Fruit fly (Drosophila melanogaster) whole organism, embryonic: ENCODE results near the gene osi.
A peak's percentile ranks its signal among the peaks of the same experiment; 100 is the strongest.

ENCODE experiments used
- Atf6 ChIP-seq: fragments of 200-800 bp; sonication (Bioruptor generic); IDR thresholded peaks from 2 replicates; pipeline ENCODE4 v1.3.6; 2022; ENCODE audit warnings: missing biosample characterization, missing genetic modification characterization
- B-H2 ChIP-seq: fragments of 200-800 bp; sonication (Bioruptor generic); optimal IDR thresholded peaks from 2 replicates; lab custom pipeline; 2018; ENCODE audit warnings: missing biosample characterization, mild to moderate bottlenecking, missing genetic modification characterization
- CG11093 ChIP-seq: fragments of 200-800 bp; sonication (Bioruptor generic); IDR thresholded peaks from 3 replicates; pipeline ENCODE4 v1.3.6; 2022; ENCODE audit warnings: missing biosample characterization, missing genetic modification characterization
- CG12071 ChIP-seq: fragments of 200-800 bp; sonication (Bioruptor generic); optimal IDR thresholded peaks from 3 replicates; lab custom pipeline; 2018; ENCODE audit warnings: missing biosample characterization, mild to moderate bottlenecking, missing genetic modification characterization
- CG12299 ChIP-seq: fragments of 200-800 bp; sonication (Bioruptor generic); optimal IDR thresholded peaks from 2 replicates; lab custom pipeline; 2018; ENCODE audit warnings: missing biosample characterization, mild to moderate bottlenecking, missing genetic modification characterization
- CG13296 ChIP-seq: fragments of 200-800 bp; sonication (Bioruptor generic); optimal IDR thresholded peaks from 3 replicates; lab custom pipeline; 2018; ENCODE audit warnings: missing biosample characterization, mild to moderate bottlenecking, missing genetic modification characterization
- CG15514 ChIP-seq: fragments of 200-800 bp; sonication (Bioruptor generic); optimal IDR thresholded peaks from 3 replicates; lab custom pipeline; 2017; ENCODE audit warnings: missing biosample characterization, missing genetic modification characterization, mild to moderate bottlenecking, moderate library complexity, missing genetic modification reagents
- CG17328 ChIP-seq: fragments of 200-800 bp; sonication (Bioruptor generic); IDR thresholded peaks from 2 replicates; pipeline ENCODE4 v1.3.6; 2022; ENCODE audit warnings: missing biosample characterization, missing genetic modification characterization
- CG18011 ChIP-seq: fragments of 200-800 bp; sonication (Bioruptor generic); optimal IDR thresholded peaks from 2 replicates; lab custom pipeline; 2017; ENCODE audit warnings: missing biosample characterization, missing genetic modification characterization, mild to moderate bottlenecking, moderate library complexity, missing genotype
- CG18599 ChIP-seq: fragments of 200-800 bp; sonication (Bioruptor generic); optimal IDR thresholded peaks from 3 replicates; lab custom pipeline; 2017; ENCODE audit warnings: missing biosample characterization, missing genetic modification characterization, mild to moderate bottlenecking, moderate library complexity, missing genetic modification reagents
- CG30431 ChIP-seq: fragments of 200-800 bp; sonication (Bioruptor generic); optimal IDR thresholded peaks from 2 replicates; lab custom pipeline; 2017; ENCODE audit warnings: missing biosample characterization, missing genetic modification characterization
- CG31441 ChIP-seq: fragments of 200-800 bp; sonication (Bioruptor generic); IDR thresholded peaks from 2 replicates; pipeline ENCODE4 v1.3.6; 2022; ENCODE audit warnings: missing biosample characterization, missing genetic modification characterization
- CG7786 ChIP-seq: fragments of 200-800 bp; sonication (Bioruptor generic); optimal IDR thresholded peaks from 2 replicates; lab custom pipeline; 2016; ENCODE audit warnings: missing biosample characterization, missing genetic modification characterization
- CG7839 ChIP-seq: fragments of 200-800 bp; sonication (Bioruptor generic); optimal IDR thresholded peaks from 3 replicates; lab custom pipeline; 2018; ENCODE audit warnings: missing biosample characterization, mild to moderate bottlenecking, missing genetic modification characterization, moderate library complexity
- CG8290 ChIP-seq, 3 experiments: fragments of 200-800 bp; sonication (Bioruptor generic); optimal IDR thresholded peaks; 2 replicates each; lab custom pipeline; 2016 to 2019; ENCODE audit warnings: missing biosample characterization in 3 of 3, missing genetic modification characterization in 3 of 3, mild to moderate bottlenecking in 2 of 3, moderate library complexity in 1 of 3
- Dfd ChIP-seq, 2 experiments: fragments of >200 bp; optimal IDR thresholded peaks; 2 replicates each; lab custom pipeline; 2017; ENCODE audit warnings: missing biosample characterization in 2 of 2, missing genetic modification characterization in 2 of 2
- Dip2 ChIP-seq: fragments of 200-800 bp; sonication (Bioruptor generic); IDR thresholded peaks from 2 replicates; pipeline ENCODE4 v1.3.6; 2022; ENCODE audit warnings: missing biosample characterization, missing genetic modification characterization
- Dref ChIP-seq: fragments of 200-800 bp; sonication (Bioruptor generic); IDR thresholded peaks from 2 replicates; pipeline ENCODE4 v1.3.6; 2022; ENCODE audit warnings: missing biosample characterization, missing genetic modification characterization
- E2f2 ChIP-seq: fragments of 200-800 bp; sonication (Bioruptor generic); IDR thresholded peaks from 2 replicates; pipeline ENCODE4 v1.3.6; 2022; ENCODE audit warnings: missing biosample characterization, missing genetic modification characterization
- Gug ChIP-seq: fragments of 200-800 bp; sonication (Bioruptor generic); IDR thresholded peaks from 4 replicates; pipeline ENCODE4 v1.3.6; 2022; ENCODE audit warnings: missing biosample characterization, missing genetic modification characterization
- HLH4C ChIP-seq: fragments of 200-800 bp; sonication (Bioruptor generic); IDR thresholded peaks from 3 replicates; pipeline ENCODE4 v1.3.6; 2022; ENCODE audit warnings: missing biosample characterization, missing genetic modification characterization; ENCODE audit not compliant: partially characterized antibody
- HmgZ ChIP-seq: fragments of 200-800 bp; sonication (Bioruptor generic); optimal IDR thresholded peaks from 2 replicates; lab custom pipeline; 2018; ENCODE audit warnings: missing biosample characterization, mild to moderate bottlenecking, missing genetic modification characterization
- Hr51 ChIP-seq, 2 experiments: fragments of 200-800 bp; sonication (Bioruptor generic); optimal IDR thresholded peaks; 2 replicates in 1 of 2; 3 replicates in 1 of 2; lab custom pipeline; 2016 to 2018; ENCODE audit warnings: missing biosample characterization in 2 of 2, missing genetic modification characterization in 2 of 2, mild to moderate bottlenecking in 1 of 2, moderate library complexity in 1 of 2
- MTF-1 ChIP-seq: fragments of 200-800 bp; sonication (Bioruptor generic); optimal IDR thresholded peaks from 2 replicates; lab custom pipeline; 2018; ENCODE audit warnings: missing biosample characterization, mild to moderate bottlenecking, missing genetic modification characterization, borderline replicate concordance
- Mrtf ChIP-seq: fragments of 200-800 bp; sonication (Bioruptor generic); IDR thresholded peaks from 3 replicates; pipeline ENCODE4 v1.3.6; 2022; ENCODE audit warnings: missing biosample characterization, missing genetic modification characterization
- NK7.1 ChIP-seq: fragments of 200-800 bp; sonication (Bioruptor generic); optimal IDR thresholded peaks from 3 replicates; lab custom pipeline; 2016; ENCODE audit warnings: missing biosample characterization, missing genetic modification characterization
- NfI ChIP-seq: fragments of 200-800 bp; sonication (Bioruptor generic); optimal IDR thresholded peaks from 3 replicates; lab custom pipeline; 2018; ENCODE audit warnings: missing biosample characterization, mild to moderate bottlenecking, missing genetic modification characterization, moderate library complexity
- TFAM ChIP-seq: fragments of 200-800 bp; sonication (Bioruptor generic); optimal IDR thresholded peaks from 2 replicates; lab custom pipeline; 2017; ENCODE audit warnings: missing biosample characterization, missing genetic modification characterization, inconsistent platforms
- Tbp ChIP-seq: fragments of >200 bp; optimal IDR thresholded peaks from 2 replicates; lab custom pipeline; 2018; ENCODE audit warnings: missing biosample characterization, missing genetic modification characterization
- abd-A ChIP-seq: fragments of 200-800 bp; sonication (Bioruptor generic); optimal IDR thresholded peaks from 3 replicates; lab custom pipeline; 2019; ENCODE audit warnings: missing biosample characterization, mild to moderate bottlenecking, missing genetic modification characterization, moderate library complexity
- ash1 ChIP-seq: fragments of 200-800 bp; sonication (Bioruptor generic); optimal IDR thresholded peaks from 2 replicates; lab custom pipeline; 2018; ENCODE audit warnings: missing biosample characterization, mild to moderate bottlenecking, missing genetic modification characterization
- bab2 ChIP-seq: fragments of 200-800 bp; sonication (Bioruptor generic); optimal IDR thresholded peaks from 2 replicates; lab custom pipeline; 2016; ENCODE audit warnings: missing biosample characterization, missing genetic modification characterization
- corto ChIP-seq: fragments of 200-800 bp; sonication (Bioruptor generic); optimal IDR thresholded peaks from 2 replicates; lab custom pipeline; 2016; ENCODE audit warnings: missing biosample characterization, mild to moderate bottlenecking, missing genetic modification characterization, moderate library complexity
- crc ChIP-seq: fragments of 200-800 bp; sonication (Bioruptor generic); optimal IDR thresholded peaks from 2 replicates; lab custom pipeline; 2016; ENCODE audit warnings: missing biosample characterization, missing genetic modification characterization
- dati ChIP-seq: fragments of 200-800 bp; sonication (Bioruptor generic); IDR thresholded peaks from 2 replicates; pipeline ENCODE4 v1.3.6; 2022; ENCODE audit warnings: missing biosample characterization, missing genetic modification characterization
- dmrt11E ChIP-seq: fragments of 200-800 bp; sonication (Bioruptor generic); optimal IDR thresholded peaks from 3 replicates; lab custom pipeline; 2018; ENCODE audit warnings: missing biosample characterization, mild to moderate bottlenecking, missing genetic modification characterization, moderate library complexity
- dysf ChIP-seq: fragments of 200-800 bp; sonication (Bioruptor generic); IDR thresholded peaks from 3 replicates; pipeline ENCODE4 v1.3.6; 2022; ENCODE audit warnings: missing biosample characterization, missing genetic modification characterization
- esg ChIP-seq: fragments of 200-800 bp; sonication (Bioruptor generic); conservative IDR thresholded peaks from 2 replicates; pipeline ENCODE4 v1.3.6; 2022; ENCODE audit warnings: missing biosample characterization, missing genetic modification characterization
- ewg ChIP-seq: fragments of 200-800 bp; sonication (Bioruptor generic); optimal IDR thresholded peaks from 3 replicates; lab custom pipeline; 2017; ENCODE audit warnings: mild to moderate bottlenecking, missing biosample characterization, missing genetic modification reagents, missing genetic modification characterization
- fd96Cb ChIP-seq: fragments of 200-800 bp; sonication (Bioruptor generic); optimal IDR thresholded peaks from 2 replicates; lab custom pipeline; 2018; ENCODE audit warnings: missing biosample characterization, mild to moderate bottlenecking, missing genetic modification characterization, moderate library complexity
- fu2 ChIP-seq: fragments of 200-800 bp; sonication (Bioruptor generic); optimal IDR thresholded peaks from 2 replicates; lab custom pipeline; 2016; ENCODE audit warnings: missing biosample characterization, missing genetic modification characterization
- gcm ChIP-seq: fragments of 200-800 bp; sonication (Bioruptor generic); optimal IDR thresholded peaks from 2 replicates; lab custom pipeline; 2019; ENCODE audit warnings: missing biosample characterization, mild to moderate bottlenecking, missing genetic modification characterization, moderate library complexity
- gcm2 ChIP-seq: fragments of 200-800 bp; sonication (Bioruptor generic); optimal IDR thresholded peaks from 2 replicates; lab custom pipeline; 2016; ENCODE audit warnings: missing biosample characterization, missing genetic modification characterization
- kay ChIP-seq: fragments of 200-800 bp; sonication (Bioruptor generic); optimal IDR thresholded peaks from 2 replicates; lab custom pipeline; 2016; ENCODE audit warnings: missing biosample characterization, missing genetic modification characterization
- nau ChIP-seq: fragments of 200-800 bp; sonication (Bioruptor generic); optimal IDR thresholded peaks from 3 replicates; lab custom pipeline; 2017; ENCODE audit warnings: missing biosample characterization, mild to moderate bottlenecking, missing genetic modification characterization, missing genetic modification reagents
- repo ChIP-seq: fragments of 200-800 bp; sonication (Bioruptor generic); optimal IDR thresholded peaks from 2 replicates; lab custom pipeline; 2016; ENCODE audit warnings: missing biosample characterization, missing genetic modification characterization
- so ChIP-seq: fragments of 200-800 bp; sonication (Bioruptor generic); IDR thresholded peaks from 3 replicates; pipeline ENCODE4 v1.3.6; 2022; ENCODE audit warnings: missing biosample characterization, missing genetic modification characterization
- ssp ChIP-seq: fragments of 200-800 bp; sonication (Bioruptor generic); IDR thresholded peaks from 2 replicates; pipeline ENCODE4 v1.3.6; 2022; ENCODE audit warnings: missing biosample characterization, missing genetic modification characterization
- tna ChIP-seq: fragments of 200-800 bp; sonication (Bioruptor generic); IDR thresholded peaks from 2 replicates; pipeline ENCODE4 v1.3.6; 2022; ENCODE audit warnings: missing biosample characterization, missing genetic modification characterization; ENCODE audit not compliant: partially characterized antibody
- yki ChIP-seq: fragments of >200 bp; optimal IDR thresholded peaks from 3 replicates; lab custom pipeline; 2018
- zen2 ChIP-seq: fragments of 200-800 bp; sonication (Bioruptor generic); IDR thresholded peaks from 3 replicates; pipeline ENCODE4 v1.3.6; 2022; ENCODE audit warnings: missing biosample characterization, missing genetic modification characterization; ENCODE audit not compliant: partially characterized antibody

Gene osi

dm6 chr2L:16880930-16881329 is 6.8 kb downstream of the osi start (continued):
- TF ChIP-seq CG7786 (no peak), CG31441 (GFP tag; lab: Robert Waterston, UW) (no peak), CG13296 (GFP tag; lab: Kevin White, UChicago) (peak; percentile 22), CG11093 (no peak), Dref (GFP tag; lab: Robert Waterston, UW) (0 out of 2 replicates have a peak, but pooled peaks have one; percentile 17), zen2 (no peak), Dfd (GFP tag; optimal IDR thresholded peaks at IDR 0.05; lab: Kevin White, UChicago) (no peak), crc (GFP tag; lab: Kevin White, UChicago) (no peak), HLH4C (no peak), repo (GFP tag; lab: Kevin White, UChicago) (no peak), corto (no peak), Tbp (GFP tag; lab: Kevin White, UChicago) (no peak), bab2 (no peak), NK7.1 (no peak), CG30431 (GFP tag; lab: Kevin White, UChicago) (no peak), ash1 (GFP tag; lab: Kevin White, UChicago) (no peak), E2f2 (no peak), dmrt11E (tag; lab: Kevin White, UChicago) (no peak), kay (GFP tag; lab: Kevin White, UChicago) (no peak), B-H2 (GFP tag; lab: Kevin White, UChicago) (no peak), Hr51 (GFP tag; optimal IDR thresholded peaks at IDR 0.05; lab: Kevin White, UChicago) (no peak), HmgZ (tag; lab: Kevin White, UChicago) (peak; percentile 36), gcm (GFP tag; lab: Kevin White, UChicago) (no peak), esg (GFP tag; lab: Robert Waterston, UW) (no peak), CG18599 (GFP tag; lab: Kevin White, UChicago) (no peak), Mrtf (GFP tag; lab: Robert Waterston, UW) (0 out of 3 replicates have a peak, but pooled peaks have one; percentile 4), Gug (GFP tag; lab: Robert Waterston, UW) (no peak), dysf (GFP tag; lab: Robert Waterston, UW) (no peak), nau (no peak), abd-A (tag; lab: Kevin White, UChicago) (no peak), MTF-1 (no peak), ssp (GFP tag; lab: Robert Waterston, UW) (no peak), fd96Cb (tag; lab: Kevin White, UChicago) (no peak), CG12299 (no peak), tna (GFP tag; lab: Robert Waterston, UW) (0 out of 2 replicates have a peak, but pooled peaks have one; percentile 12), Atf6 (GFP tag; lab: Robert Waterston, UW) (peak; percentile 29; the same call in 1 of the 2 replicates), TFAM (GFP tag; lab: Kevin White, UChicago) (no peak), yki (no peak), CG15514 (GFP tag; lab: Kevin White, UChicago) (peak; percentile 94), fu2 (GFP tag; lab: Kevin White, UChicago) (no peak), ewg (GFP tag; lab: Kevin White, UChicago) (no peak), CG8290 (GFP tag; optimal IDR thresholded peaks at IDR 0.05; lab: Kevin White, UChicago) (no peak), CG8290 (tag; optimal IDR thresholded peaks at IDR 0.05; lab: Kevin White, UChicago) (peak in 1 of 2 experiments; percentile 64), CG12071 (GFP tag; lab: Kevin White, UChicago) (peak; percentile 15), NfI (GFP tag; lab: Kevin White, UChicago) (no peak), so (GFP tag; lab: Robert Waterston, UW) (peak; percentile 24; the same call in 1 of the 3 replicates), Dip2 (GFP tag; lab: Robert Waterston, UW) (no peak), CG7839 (tag; lab: Kevin White, UChicago) (no peak), CG17328 (GFP tag; lab: Robert Waterston, UW) (peak; percentile 42; the same call in 1 of the 2 replicates), gcm2 (no peak), dati (GFP tag; lab: Robert Waterston, UW) (no peak), CG18011 (GFP tag; lab: Kevin White, UChicago) (no peak)
